Worm (Caenorhabditis elegans): Measurements from ENCODE around the gene pcf-11.

Gene pcf-11

ce11 chrIII:5017550-5017949, 7.2 kb upstream of the pcf-11 start, which contains the start of gene larp-1:
Gene larp-1, minus strand, starts transcription at chrIII:5017650.
- TF ChIP-seq lin-15B (tag; optimal IDR thresholded peaks at IDR 0.05) (no peak), ceh-16 (tag; optimal IDR thresholded peaks at IDR 0.05) (no peak), nhr-12 (tag; optimal IDR thresholded peaks at IDR 0.05) (no peak), fkh-10 (GFP tag; optimal IDR thresholded peaks at IDR 0.05) (no peak), ZK546.5 (tag; optimal IDR thresholded peaks at IDR 0.05) (no peak), aly-2 (tag; optimal IDR thresholded peaks at IDR 0.05) (no peak), nhr-76 (tag; optimal IDR thresholded peaks at IDR 0.05) (no peak), sea-2 (GFP tag; optimal IDR thresholded peaks at IDR 0.05) (no peak), ceh-82 (tag; optimal IDR thresholded peaks at IDR 0.05) (no peak), ztf-11 (tag; optimal IDR thresholded peaks at IDR 0.05) (no peak), nhr-67 (tag; optimal IDR thresholded peaks at IDR 0.05) (no peak), nhr-23 (tag; optimal IDR thresholded peaks at IDR 0.05) (no peak)

- TF ChIP-seq hmg-11 (tag; optimal IDR thresholded peaks at IDR 0.05) = peak; percentile 98
- TF ChIP-seq mml-1 (tag; optimal IDR thresholded peaks at IDR 0.05) = no peak
- peak; percentile 97 for TF ChIP-seq lin-39 (tag; optimal IDR thresholded peaks at IDR 0.05)
- peak; percentile 95 for TF ChIP-seq snpc-4 (tag; optimal IDR thresholded peaks at IDR 0.05)
- TF ChIP-seq nhr-28 (tag; optimal IDR thresholded peaks at IDR 0.05) = peak; percentile 49
- TF ChIP-seq ama-1 (optimal IDR thresholded peaks at IDR 0.05) = peak; percentile 77
- peak; percentile 40 for TF ChIP-seq nhr-76 (tag; optimal IDR thresholded peaks at IDR 0.05)
- no peak for TF ChIP-seq unc-39 (tag; optimal IDR thresholded peaks at IDR 0.05)
- TF ChIP-seq jun-1 (tag; optimal IDR thresholded peaks at IDR 0.05) = peak; percentile 97
- peak; percentile 87 for TF ChIP-seq ceh-82 (tag; optimal IDR thresholded peaks at IDR 0.05)
- TF ChIP-seq nfya-1 (tag; optimal IDR thresholded peaks at IDR 0.05; ENCODE audit: insufficient read depth) = peak; percentile 97
- peak; percentile 88 for TF ChIP-seq nhr-77 (tag; optimal IDR thresholded peaks at IDR 0.05)
- TF ChIP-seq lin-15B (tag; optimal IDR thresholded peaks at IDR 0.05) = peak; percentile 95
- TF ChIP-seq fkh-10 (GFP tag; optimal IDR thresholded peaks at IDR 0.05) = peak; percentile 91
- TF ChIP-seq tbx-2 (tag; optimal IDR thresholded peaks at IDR 0.05) = peak; percentile 95
- TF ChIP-seq egl-27 (tag; optimal IDR thresholded peaks at IDR 0.05) = peak; percentile 95
- no peak for TF ChIP-seq nhr-12 (tag; optimal IDR thresholded peaks at IDR 0.05)
- TF ChIP-seq nhr-25 (tag; optimal IDR thresholded peaks at IDR 0.05) = peak; percentile 100
- peak; percentile 90 for TF ChIP-seq pqm-1 (tag; optimal IDR thresholded peaks at IDR 0.05)
- TF ChIP-seq zag-1 (tag; optimal IDR thresholded peaks at IDR 0.05) = peak; percentile 29
- peak; percentile 82 for TF ChIP-seq fos-1 (tag; optimal IDR thresholded peaks at IDR 0.05)
- TF ChIP-seq eor-1 (tag; optimal IDR thresholded peaks at IDR 0.05) = no peak
- peak; percentile 83 for TF ChIP-seq ztf-4 (tag; optimal IDR thresholded peaks at IDR 0.05)
- peak; percentile 100 for TF ChIP-seq pha-4 (tag; optimal IDR thresholded peaks at IDR 0.05)
- peak; percentile 98 for TF ChIP-seq lsy-12 (tag; optimal IDR thresholded peaks at IDR 0.05)
- TF ChIP-seq nhr-237 (tag; optimal IDR thresholded peaks at IDR 0.05) = no peak
- TF ChIP-seq ceh-9 (tag; optimal IDR thresholded peaks at IDR 0.05) = no peak
- TF ChIP-seq nhr-67 (tag; optimal IDR thresholded peaks at IDR 0.05) = no peak
- peak; percentile 68 for TF ChIP-seq ceh-16 (tag; optimal IDR thresholded peaks at IDR 0.05)
- peak; percentile 60 for TF ChIP-seq ZK546.5 (tag; optimal IDR thresholded peaks at IDR 0.05)
- no peak for TF ChIP-seq fkh-2 (tag; optimal IDR thresholded peaks at IDR 0.05)
- peak; percentile 2 for TF ChIP-seq daf-12 (tag; optimal IDR thresholded peaks at IDR 0.05)
- TF ChIP-seq nhr-23 (tag; optimal IDR thresholded peaks at IDR 0.05) = peak; percentile 99
- peak; percentile 93 for TF ChIP-seq elt-2 (tag; optimal IDR thresholded peaks at IDR 0.05)
- TF ChIP-seq elt-3 (tag; optimal IDR thresholded peaks at IDR 0.05) = peak; percentile 5 to 73 (median 6)
- peak; percentile 91 for TF ChIP-seq nhr-11 (tag; optimal IDR thresholded peaks at IDR 0.05)
- TF ChIP-seq mdl-1 (tag; optimal IDR thresholded peaks at IDR 0.05) = peak; percentile 61
- TF ChIP-seq sea-2 (GFP tag; optimal IDR thresholded peaks at IDR 0.05) = no peak
- peak; percentile 96 for TF ChIP-seq skn-1 (tag; optimal IDR thresholded peaks at IDR 0.05)
- TF ChIP-seq unc-62 (GFP tag; optimal IDR thresholded peaks at IDR 0.05) = peak; percentile 60
- TF ChIP-seq nhr-43 (tag; optimal IDR thresholded peaks at IDR 0.05; ENCODE audit: poor library complexity, severe bottlenecking) = peak; percentile 97
- TF ChIP-seq elt-1 (tag; optimal IDR thresholded peaks at IDR 0.05) = peak; percentile 73
- peak; percentile 92 for TF ChIP-seq egl-5 (tag; optimal IDR thresholded peaks at IDR 0.05)
- peak; percentile 86 for TF ChIP-seq R02D3.7 (tag; optimal IDR thresholded peaks at IDR 0.05)
- peak; percentile 62 for TF ChIP-seq aly-2 (tag; optimal IDR thresholded peaks at IDR 0.05)
- peak; percentile 93 for TF ChIP-seq ceh-28 (tag; optimal IDR thresholded peaks at IDR 0.05)
- no peak for TF ChIP-seq ztf-11 (tag; optimal IDR thresholded peaks at IDR 0.05)
Measured at ce11 chrIII:5018116-5018689, 6.5 kb upstream of the pcf-11 start, which contains the start of gene wip-1. Gene wip-1, plus strand, starts transcription at chrIII:5018639.

Data from whole organism, L3 larva.